Fruit fly (Drosophila melanogaster) whole organism, embryonic: ENCODE results near the gene DopEcR.

Source experiments
- CG15073 ChIP-seq: fragments of 200-800 bp; sonication (Bioruptor generic); optimal IDR thresholded peaks from 2 replicates; lab custom pipeline; 2016; ENCODE audit warnings: missing biosample characterization, missing genetic modification characterization
- CG15269 ChIP-seq: fragments of 200-800 bp; sonication (Bioruptor generic); optimal IDR thresholded peaks from 2 replicates; lab custom pipeline; 2018; ENCODE audit warnings: missing biosample characterization, mild to moderate bottlenecking, missing genetic modification characterization, moderate library complexity
- CG15514 ChIP-seq: fragments of 200-800 bp; sonication (Bioruptor generic); optimal IDR thresholded peaks from 3 replicates; lab custom pipeline; 2017; ENCODE audit warnings: missing biosample characterization, missing genetic modification characterization, mild to moderate bottlenecking, moderate library complexity, missing genetic modification reagents
- CG17359 ChIP-seq: fragments of 200-800 bp; sonication (Bioruptor generic); optimal IDR thresholded peaks from 3 replicates; lab custom pipeline; 2018; ENCODE audit warnings: missing biosample characterization, mild to moderate bottlenecking, missing genetic modification characterization, moderate library complexity
- CG17829 ChIP-seq: fragments of 200-800 bp; optimal IDR thresholded peaks from 2 replicates; lab custom pipeline; 2019; ENCODE audit warnings: missing biosample characterization, mild to moderate bottlenecking, missing genetic modification characterization, moderate library complexity
- CG18011 ChIP-seq: fragments of 200-800 bp; sonication (Bioruptor generic); optimal IDR thresholded peaks from 2 replicates; lab custom pipeline; 2017; ENCODE audit warnings: missing biosample characterization, missing genetic modification characterization, mild to moderate bottlenecking, moderate library complexity, missing genotype
- CG18476 ChIP-seq: fragments of 200-800 bp; sonication (Bioruptor generic); optimal IDR thresholded peaks from 2 replicates; lab custom pipeline; 2016; ENCODE audit warnings: missing biosample characterization, mild to moderate bottlenecking, missing genetic modification characterization
- CG32532 ChIP-seq: fragments of 200-800 bp; sonication (Bioruptor generic); IDR thresholded peaks from 2 replicates; pipeline ENCODE4 v1.3.6; 2022; ENCODE audit warnings: missing biosample characterization, missing genetic modification characterization
- CG3995 ChIP-seq: fragments of 200-800 bp; sonication (Bioruptor generic); optimal IDR thresholded peaks from 3 replicates; lab custom pipeline; 2016; ENCODE audit warnings: missing biosample characterization, missing genetic modification characterization
- CG4328 ChIP-seq: fragments of 200-800 bp; sonication (Bioruptor generic); optimal IDR thresholded peaks from 3 replicates; lab custom pipeline; 2017; ENCODE audit warnings: missing biosample characterization, missing genetic modification reagents, missing genetic modification characterization
- CG4617 ChIP-seq: fragments of 200-800 bp; sonication (Bioruptor generic); optimal IDR thresholded peaks from 3 replicates; lab custom pipeline; 2016; ENCODE audit warnings: missing biosample characterization, missing genetic modification characterization, borderline replicate concordance
- CG4820 ChIP-seq: fragments of 200-800 bp; sonication (Bioruptor generic); optimal IDR thresholded peaks from 3 replicates; lab custom pipeline; 2016; ENCODE audit warnings: missing biosample characterization, missing genetic modification characterization
- CG5180 ChIP-seq: fragments of 200-800 bp; sonication (Bioruptor generic); optimal IDR thresholded peaks from 3 replicates; lab custom pipeline; 2017; ENCODE audit warnings: missing biosample characterization, missing genetic modification characterization, mild to moderate bottlenecking, moderate library complexity, missing genetic modification reagents
- CG6254 ChIP-seq: fragments of 200-800 bp; sonication (Bioruptor generic); optimal IDR thresholded peaks from 3 replicates; lab custom pipeline; 2017; ENCODE audit warnings: mild to moderate bottlenecking, missing biosample characterization, missing genetic modification reagents, missing genetic modification characterization
- CG9876 ChIP-seq: fragments of 200-800 bp; sonication (Bioruptor generic); optimal IDR thresholded peaks from 2 replicates; lab custom pipeline; 2016; ENCODE audit warnings: missing biosample characterization, missing genetic modification characterization
- CTCF ChIP-seq: fragments of 200-800 bp; sonication (Bioruptor generic); optimal IDR thresholded peaks from 2 replicates; lab custom pipeline; 2017; ENCODE audit warnings: missing biosample characterization, mild to moderate bottlenecking, missing genetic modification characterization, moderate library complexity
- D19B ChIP-seq: fragments of 200-800 bp; sonication (Bioruptor generic); optimal IDR thresholded peaks from 2 replicates; lab custom pipeline; 2017; ENCODE audit warnings: missing biosample characterization, mild to moderate bottlenecking, missing genetic modification characterization
- Dp ChIP-seq: fragments of 200-800 bp; sonication (Bioruptor generic); optimal IDR thresholded peaks from 2 replicates; lab custom pipeline; 2018; ENCODE audit warnings: missing biosample characterization, mild to moderate bottlenecking, missing genetic modification characterization, moderate library complexity
- Dref ChIP-seq: fragments of 200-800 bp; sonication (Bioruptor generic); IDR thresholded peaks from 2 replicates; pipeline ENCODE4 v1.3.6; 2022; ENCODE audit warnings: missing biosample characterization, missing genetic modification characterization
- E2f2 ChIP-seq: fragments of 200-800 bp; sonication (Bioruptor generic); IDR thresholded peaks from 2 replicates; pipeline ENCODE4 v1.3.6; 2022; ENCODE audit warnings: missing biosample characterization, missing genetic modification characterization
- Eip74EF ChIP-seq, 2 experiments: fragments of 200-800 bp in 1 of 2; fragments of >200 bp in 1 of 2; sonication (Bioruptor generic) in 1 of 2; optimal IDR thresholded peaks; 2 replicates each; lab custom pipeline; 2017 to 2019; ENCODE audit warnings: missing biosample characterization in 2 of 2, missing genetic modification characterization in 2 of 2, mild to moderate bottlenecking in 1 of 2, moderate library complexity in 1 of 2
- Elba2 ChIP-seq: fragments of 200-800 bp; sonication (Bioruptor generic); optimal IDR thresholded peaks from 3 replicates; lab custom pipeline; 2016; ENCODE audit warnings: missing biosample characterization, missing genetic modification characterization
- Hmx ChIP-seq: fragments of 200-800 bp; sonication (Bioruptor generic); optimal IDR thresholded peaks from 2 replicates; lab custom pipeline; 2016; ENCODE audit warnings: missing biosample characterization, missing genetic modification characterization
- Hr3 ChIP-seq: fragments of 200-800 bp; sonication (Bioruptor generic); optimal IDR thresholded peaks from 3 replicates; lab custom pipeline; 2016; ENCODE audit warnings: missing biosample characterization, missing genetic modification characterization
- Hr51 ChIP-seq, 2 experiments: fragments of 200-800 bp; sonication (Bioruptor generic); optimal IDR thresholded peaks; 2 replicates in 1 of 2; 3 replicates in 1 of 2; lab custom pipeline; 2016 to 2018; ENCODE audit warnings: missing biosample characterization in 2 of 2, missing genetic modification characterization in 2 of 2, mild to moderate bottlenecking in 1 of 2, moderate library complexity in 1 of 2
- Med ChIP-seq: fragments of 200-800 bp; sonication (Bioruptor generic); peaks from one replicate; lab custom pipeline; 2016; ENCODE audit warnings: missing biosample characterization, missing genetic modification characterization, mild to moderate bottlenecking, inconsistent platforms, moderate library complexity
- NC2β ChIP-seq: fragments of 200-800 bp; sonication (Bioruptor generic); optimal IDR thresholded peaks from 2 replicates; lab custom pipeline; 2016; ENCODE audit warnings: missing biosample characterization, missing genetic modification characterization
- Pdp1 ChIP-seq, 2 experiments: fragments of 200-800 bp; sonication (Bioruptor generic); optimal IDR thresholded peaks; 3 replicates each; lab custom pipeline; 2016; ENCODE audit warnings: missing biosample characterization in 2 of 2, missing genetic modification characterization in 2 of 2, mild to moderate bottlenecking in 1 of 2, moderate library complexity in 1 of 2
- Ravus ChIP-seq: fragments of 200-800 bp; sonication (Bioruptor generic); IDR thresholded peaks from 2 replicates; pipeline ENCODE4 v1.3.6; 2022; ENCODE audit warnings: missing biosample characterization, missing genetic modification characterization
- Tbp ChIP-seq: fragments of >200 bp; optimal IDR thresholded peaks from 2 replicates; lab custom pipeline; 2018; ENCODE audit warnings: missing biosample characterization, missing genetic modification characterization
- Trl ChIP-seq, 3 experiments: fragments of >200 bp in 2 of 3; fragments of 200-800 bp in 1 of 3; sonication (Bioruptor generic) in 1 of 3; optimal IDR thresholded peaks; 2 replicates in 1 of 3; 3 replicates in 2 of 3; lab custom pipeline; 2016 to 2017; ENCODE audit warnings: missing biosample characterization in 1 of 3, missing genetic modification characterization in 1 of 3
- Xbp1 ChIP-seq: fragments of 200-800 bp; sonication (Bioruptor generic); optimal IDR thresholded peaks from 3 replicates; lab custom pipeline; 2016; ENCODE audit warnings: missing biosample characterization, mild to moderate bottlenecking, missing genetic modification characterization
- bigmax ChIP-seq: fragments of 200-800 bp; sonication (Bioruptor generic); optimal IDR thresholded peaks from 2 replicates; lab custom pipeline; 2018; ENCODE audit warnings: missing biosample characterization, mild to moderate bottlenecking, missing genetic modification characterization
- esg ChIP-seq: fragments of 200-800 bp; sonication (Bioruptor generic); conservative IDR thresholded peaks from 2 replicates; pipeline ENCODE4 v1.3.6; 2022; ENCODE audit warnings: missing biosample characterization, missing genetic modification characterization
- hb ChIP-seq: fragments of 200-800 bp; sonication (Bioruptor generic); IDR thresholded peaks from 3 replicates; pipeline ENCODE4 v1.3.6; 2022; ENCODE audit warnings: missing biosample characterization, missing genetic modification characterization; ENCODE audit not compliant: partially characterized antibody
- kni ChIP-seq: fragments of 200-800 bp; sonication (Bioruptor generic); optimal IDR thresholded peaks from 3 replicates; lab custom pipeline; 2017; ENCODE audit warnings: mild to moderate bottlenecking, missing biosample characterization, missing genetic modification reagents, missing genetic modification characterization
- lbe ChIP-seq: fragments of 200-800 bp; sonication (Bioruptor generic); optimal IDR thresholded peaks from 2 replicates; lab custom pipeline; 2016; ENCODE audit warnings: missing biosample characterization, mild to moderate bottlenecking, missing genetic modification characterization
- nerfin-1 ChIP-seq: fragments of 200-800 bp; sonication (Bioruptor generic); optimal IDR thresholded peaks from 3 replicates; lab custom pipeline; 2019; ENCODE audit warnings: missing biosample characterization, mild to moderate bottlenecking, missing genetic modification characterization, moderate library complexity
- oc ChIP-seq: fragments of 200-800 bp; sonication (Bioruptor generic); optimal IDR thresholded peaks from 2 replicates; lab custom pipeline; 2018; ENCODE audit warnings: missing biosample characterization, mild to moderate bottlenecking, missing genetic modification characterization, moderate library complexity
- pnt ChIP-seq: fragments of 200-800 bp; sonication (Bioruptor generic); optimal IDR thresholded peaks from 3 replicates; lab custom pipeline; 2016; ENCODE audit warnings: missing biosample characterization, missing genetic modification characterization
- sd ChIP-seq: fragments of 200-800 bp; sonication (Bioruptor generic); optimal IDR thresholded peaks from 3 replicates; lab custom pipeline; 2018; ENCODE audit warnings: missing biosample characterization, mild to moderate bottlenecking, missing genetic modification characterization, moderate library complexity
- ssp ChIP-seq: fragments of 200-800 bp; sonication (Bioruptor generic); IDR thresholded peaks from 2 replicates; pipeline ENCODE4 v1.3.6; 2022; ENCODE audit warnings: missing biosample characterization, missing genetic modification characterization
- toy ChIP-seq: fragments of 200-800 bp; sonication (Bioruptor generic); IDR thresholded peaks from 2 replicates; pipeline ENCODE4 v1.3.6; 2022; ENCODE audit warnings: missing biosample characterization, missing genetic modification characterization
- trh ChIP-seq: fragments of 200-800 bp; sonication (Bioruptor generic); optimal IDR thresholded peaks from 2 replicates; lab custom pipeline; 2016; ENCODE audit warnings: missing biosample characterization, missing genetic modification characterization
- unc-4 ChIP-seq: fragments of 200-800 bp; sonication (Bioruptor generic); IDR thresholded peaks from 2 replicates; pipeline ENCODE4 v1.3.6; 2022; ENCODE audit warnings: missing biosample characterization, missing genetic modification characterization; ENCODE audit not compliant: partially characterized antibody
- wdn ChIP-seq: fragments of 200-800 bp; sonication (Bioruptor generic); IDR thresholded peaks from 2 replicates; pipeline ENCODE4 v1.3.6; 2022; ENCODE audit warnings: missing biosample characterization, missing genetic modification characterization
- wek ChIP-seq: fragments of 200-800 bp; sonication (Bioruptor generic); optimal IDR thresholded peaks from 3 replicates; lab custom pipeline; 2018; ENCODE audit warnings: missing biosample characterization, mild to moderate bottlenecking, missing genetic modification characterization, moderate library complexity
- zen2 ChIP-seq: fragments of 200-800 bp; sonication (Bioruptor generic); IDR thresholded peaks from 3 replicates; pipeline ENCODE4 v1.3.6; 2022; ENCODE audit warnings: missing biosample characterization, missing genetic modification characterization; ENCODE audit not compliant: partially characterized antibody

DopEcR gene

dm6 chr3L:4363887-4364794 lies 16.0 kb downstream of the DopEcR start, which contains the start of the genes Cip4 and mRpS6 (continued):
- TF ChIP-seq CG18011 (GFP tag; lab: Kevin White, UChicago) (peak; percentile 52), kni (GFP tag; lab: Kevin White, UChicago) (no peak), CG15514 (peak; percentile 39), ssp (GFP tag; lab: Robert Waterston, UW) (peak; percentile 57), CG4328 (GFP tag; lab: Kevin White, UChicago) (no peak), E2f2 (peak; percentile 62; the same call in 1 of the 2 replicates), unc-4 (no peak), Dp (GFP tag; lab: Kevin White, UChicago) (peak; percentile 33), Trl (optimal IDR thresholded peaks at IDR 0.05; lab: Kevin White, UChicago) (no peak), Trl (GFP tag; optimal IDR thresholded peaks at IDR 0.05; lab: Kevin White, UChicago) (peak; percentile 46), wek (GFP tag; lab: Kevin White, UChicago) (peak; percentile 20), CTCF (no peak), CG18476 (GFP tag; lab: Kevin White, UChicago) (no peak), CG4820 (no peak), Xbp1 (GFP tag; lab: Kevin White, UChicago) (peak; percentile 90), Eip74EF (GFP tag; optimal IDR thresholded peaks at IDR 0.05; lab: Kevin White, UChicago) (no peak), CG9876 (GFP tag; lab: Kevin White, UChicago) (no peak), oc (tag; lab: Kevin White, UChicago) (peak; percentile 59), trh (GFP tag; lab: Kevin White, UChicago) (peak; percentile 69), CG17829 (tag; lab: Kevin White, UChicago) (peak; percentile 80), CG32532 (GFP tag; lab: Robert Waterston, UW) (peak; percentile 84), CG4617 (GFP tag; lab: Kevin White, UChicago) (peak; percentile 53), lbe (GFP tag; lab: Kevin White, UChicago) (no peak), CG6254 (GFP tag; lab: Kevin White, UChicago) (no peak), hb (no peak), Med (GFP tag; lab: Kevin White, UChicago) (peak; percentile 89), Elba2 (GFP tag; lab: Kevin White, UChicago) (no peak), sd (tag; lab: Kevin White, UChicago) (no peak), Dref (GFP tag; lab: Robert Waterston, UW) (no peak), Pdp1 (GFP tag; optimal IDR thresholded peaks at IDR 0.05; lab: Kevin White, UChicago) (peak; percentile 54 to 92), Tbp (GFP tag; lab: Kevin White, UChicago) (no peak), zen2 (no peak), CG5180 (no peak), toy (GFP tag; lab: Robert Waterston, UW) (no peak), CG17359 (tag; lab: Kevin White, UChicago) (peak; percentile 79), Hr51 (GFP tag; optimal IDR thresholded peaks at IDR 0.05; lab: Kevin White, UChicago) (peak; percentile 52 to 84), bigmax (no peak), Ravus (GFP tag; lab: Robert Waterston, UW) (no peak; the same call in 1 of the 2 replicates), CG15073 (peak; percentile 49), Hr3 (peak; percentile 95), wdn (peak; percentile 74), pnt (GFP tag; lab: Kevin White, UChicago) (no peak), CG3995 (GFP tag; lab: Kevin White, UChicago) (no peak), Hmx (GFP tag; lab: Kevin White, UChicago) (no peak), NC2β (GFP tag; lab: Kevin White, UChicago) (peak; percentile 12), nerfin-1 (no peak), CG15269 (tag; lab: Kevin White, UChicago) (peak; percentile 89), D19B (GFP tag; lab: Kevin White, UChicago) (peak; percentile 33), esg (GFP tag; lab: Robert Waterston, UW) (peak; percentile 87)
